Worm (Caenorhabditis elegans) whole organism, L1 larva: ENCODE results near the gene tbcb-1.

Source experiments
- Y116A8C.19 ChIP-seq: sonication (generic microtip); optimal IDR thresholded peaks from 2 replicates; lab custom pipeline; 2016; ENCODE audit warnings: missing compliant biosample characterization, missing genetic modification characterization, borderline replicate concordance
- ces-1 ChIP-seq: fragments of 150-350 bp; optimal IDR thresholded peaks from 2 replicates; lab custom pipeline; 2014; ENCODE audit warnings: missing biosample characterization, missing genetic modification reagents, missing genetic modification characterization
- elt-2 ChIP-seq: sonication (generic microtip); optimal IDR thresholded peaks from 2 replicates; lab custom pipeline; 2016; ENCODE audit warnings: missing genetic modification characterization, mild to moderate bottlenecking, inconsistent platforms, missing compliant biosample characterization, missing genetic modification reagents
- fos-1 ChIP-seq: fragments of 150-350 bp; optimal IDR thresholded peaks from 2 replicates; lab custom pipeline; 2014; ENCODE audit warnings: missing biosample characterization, missing genetic modification characterization
- lin-39 ChIP-seq: fragments of 150-350 bp; optimal IDR thresholded peaks from 2 replicates; lab custom pipeline; 2014; ENCODE audit warnings: missing biosample characterization, missing genetic modification reagents, missing genetic modification characterization
- mdl-1 ChIP-seq, 2 experiments: fragments of 150-350 bp; optimal IDR thresholded peaks; 2 replicates each; lab custom pipeline; 2014 to 2017; ENCODE audit warnings: missing biosample characterization in 2 of 2, missing genetic modification characterization in 2 of 2, inconsistent platforms in 1 of 2
- nhr-11 ChIP-seq: fragments of 150-350 bp; optimal IDR thresholded peaks from 2 replicates; lab custom pipeline; 2014; ENCODE audit warnings: missing biosample characterization, missing genetic modification characterization
- nhr-28 ChIP-seq: fragments of 150-350 bp; optimal IDR thresholded peaks from 2 replicates; lab custom pipeline; 2014; ENCODE audit warnings: missing biosample characterization, missing genetic modification characterization
- skn-1 ChIP-seq: fragments of 150-350 bp; optimal IDR thresholded peaks from 2 replicates; lab custom pipeline; 2014; ENCODE audit warnings: missing biosample characterization, missing genetic modification characterization
- unc-62 ChIP-seq: fragments of 150-350 bp; optimal IDR thresholded peaks from 2 replicates; lab custom pipeline; 2014; ENCODE audit warnings: missing biosample characterization, missing genetic modification reagents, missing genetic modification characterization
- zag-1 ChIP-seq: fragments of 150-350 bp; optimal IDR thresholded peaks from 2 replicates; lab custom pipeline; 2014; ENCODE audit warnings: missing biosample characterization, missing genetic modification characterization

- TF ChIP-seq Y116A8C.19 (tag; lab: Kevin White, UChicago) (no peak), mdl-1 (tag; optimal IDR thresholded peaks at IDR 0.05; lab: Kevin White, UChicago) (no peak), nhr-11 (tag; lab: Kevin White, UChicago) (no peak), nhr-28 (no peak), unc-62 (GFP tag; lab: Kevin White, UChicago) (no peak), lin-39 (no peak), fos-1 (tag; lab: Kevin White, UChicago) (no peak), zag-1 (tag; lab: Kevin White, UChicago) (no peak), ces-1 (GFP tag; lab: Kevin White, UChicago) (no peak), skn-1 (tag; lab: Kevin White, UChicago) (no peak), elt-2 (tag; lab: Kevin White, UChicago) (no peak)
These were observed 29.2 kb upstream of the tbcb-1 start for ce11 chrV:13562748-13563147.
